Worm (Caenorhabditis elegans) whole organism, L4/young adult: ENCODE results near the gene Y57A10B.6.
"Not testable (repeated sequence)": the region's sequence is repeated elsewhere in the genome, so short reads cannot be mapped to it uniquely, and the experiment has no call there.

Experiments
- dao-5 ChIP-seq: sonication (generic microtip); optimal IDR thresholded peaks from 2 replicates; lab custom pipeline; 2016; ENCODE audit warnings: missing genotype, missing genetic modification characterization, moderate library complexity, missing compliant biosample characterization
- him-1 ChIP-seq: sonication (generic microtip); optimal IDR thresholded peaks from 2 replicates; lab custom pipeline; 2016; ENCODE audit warnings: missing genotype, missing genetic modification reagents, missing genetic modification characterization, missing compliant biosample characterization

- not testable (repeated sequence) for TF ChIP-seq dao-5, him-1 (tag; lab: Kevin White, UChicago)
Observed at ce11 chrII:12441164-12441563, 51.3 kb downstream of the Y57A10B.6 start, which contains the start of gene Y57A10C.10.
